Fruit fly (Drosophila melanogaster) whole organism, adult: ENCODE results near the gene RFeSP.

Experiments
- CG11617 ChIP-seq: fragments of 200-800 bp; sonication (Bioruptor generic); optimal IDR thresholded peaks from 2 replicates; lab custom pipeline; 2017; ENCODE audit warnings: mild to moderate bottlenecking, missing biosample characterization, missing genetic modification reagents, missing genetic modification characterization
- CG12768 ChIP-seq: fragments of 200-800 bp; sonication (Bioruptor generic); optimal IDR thresholded peaks from 2 replicates; lab custom pipeline; 2017; ENCODE audit warnings: missing biosample characterization, missing genetic modification characterization, mild to moderate bottlenecking, moderate library complexity, missing genetic modification reagents
- CG14711 ChIP-seq: fragments of 200-800 bp; sonication (Bioruptor generic); optimal IDR thresholded peaks from 2 replicates; lab custom pipeline; 2018; ENCODE audit warnings: missing biosample characterization, mild to moderate bottlenecking, missing genetic modification characterization, moderate library complexity
- CG1620 ChIP-seq: fragments of 200-800 bp; sonication (Bioruptor generic); optimal IDR thresholded peaks from 2 replicates; lab custom pipeline; 2016; ENCODE audit warnings: missing biosample characterization, missing genetic modification characterization
- CG33017 ChIP-seq: fragments of 200-800 bp; sonication (Bioruptor generic); optimal IDR thresholded peaks from 2 replicates; lab custom pipeline; 2018; ENCODE audit warnings: missing biosample characterization, mild to moderate bottlenecking, missing genetic modification characterization, moderate library complexity
- CG5204 ChIP-seq: fragments of 200-800 bp; sonication (Bioruptor generic); optimal IDR thresholded peaks from 2 replicates; lab custom pipeline; 2016; ENCODE audit warnings: missing biosample characterization, missing genetic modification characterization
- CG7045 ChIP-seq: fragments of 200-800 bp; sonication (Bioruptor generic); optimal IDR thresholded peaks from 2 replicates; lab custom pipeline; 2017; ENCODE audit warnings: missing biosample characterization, mild to moderate bottlenecking, missing genetic modification characterization
- CG7101 ChIP-seq: fragments of 200-800 bp; sonication (Bioruptor generic); optimal IDR thresholded peaks from 2 replicates; lab custom pipeline; 2018; ENCODE audit warnings: missing biosample characterization, mild to moderate bottlenecking, missing genetic modification characterization, moderate library complexity
- Clk ChIP-seq: fragments of 200-800 bp; sonication (Bioruptor generic); optimal IDR thresholded peaks from 2 replicates; lab custom pipeline; 2017; ENCODE audit warnings: missing biosample characterization, missing genetic modification characterization
- Crg-1 ChIP-seq: fragments of 200-800 bp; sonication (Bioruptor generic); optimal IDR thresholded peaks from 2 replicates; lab custom pipeline; 2016; ENCODE audit warnings: missing biosample characterization, missing genetic modification characterization
- Hr96 ChIP-seq: fragments of 200-800 bp; sonication (Bioruptor generic); optimal IDR thresholded peaks from 2 replicates; lab custom pipeline; 2016; ENCODE audit warnings: missing biosample characterization, missing genetic modification characterization
- Mnt ChIP-seq: fragments of 200-800 bp; sonication (Bioruptor generic); optimal IDR thresholded peaks from 2 replicates; lab custom pipeline; 2016; ENCODE audit warnings: missing biosample characterization, mild to moderate bottlenecking, missing genetic modification characterization
- bab1 ChIP-seq: fragments of 200-800 bp; sonication (Bioruptor generic); optimal IDR thresholded peaks from 3 replicates; lab custom pipeline; 2019; ENCODE audit warnings: missing biosample characterization, mild to moderate bottlenecking, missing genetic modification characterization, moderate library complexity
- cic ChIP-seq: fragments of 200-800 bp; sonication (Bioruptor generic); optimal IDR thresholded peaks from 2 replicates; lab custom pipeline; 2017; ENCODE audit warnings: missing biosample characterization, mild to moderate bottlenecking, missing genetic modification characterization, moderate library complexity
- cnc ChIP-seq, 2 experiments: fragments of >200 bp; optimal IDR thresholded peaks; 2 replicates each; lab custom pipeline; 2017
- kay ChIP-seq: fragments of 200-800 bp; sonication (Bioruptor generic); peaks from one replicate; lab custom pipeline; 2016; ENCODE audit warnings: missing biosample characterization, missing genetic modification characterization, borderline replicate concordance
- ovo ChIP-seq: fragments of 200-800 bp; sonication (Bioruptor generic); optimal IDR thresholded peaks from 2 replicates; lab custom pipeline; 2016; ENCODE audit warnings: missing biosample characterization, missing genetic modification characterization
- pad ChIP-seq: fragments of 200-800 bp; sonication (Bioruptor generic); optimal IDR thresholded peaks from 3 replicates; lab custom pipeline; 2017; ENCODE audit warnings: missing biosample characterization, missing genetic modification characterization, mild to moderate bottlenecking, moderate library complexity, missing genetic modification reagents
- tj ChIP-seq: fragments of 200-800 bp; sonication (Bioruptor generic); optimal IDR thresholded peaks from 3 replicates; lab custom pipeline; 2017; ENCODE audit warnings: missing biosample characterization, mild to moderate bottlenecking, missing genetic modification characterization, moderate library complexity
- toe ChIP-seq: fragments of 200-800 bp; sonication (Bioruptor generic); optimal IDR thresholded peaks from 2 replicates; lab custom pipeline; 2016; ENCODE audit warnings: missing biosample characterization, missing genetic modification characterization

Gene RFeSP

dm6 chr2L:1637832-1638649, 24.1 kb upstream of the RFeSP start:
- TF ChIP-seq Hr96, result no peak
- no peak for TF ChIP-seq CG1620 (GFP tag; lab: Kevin White, UChicago)
- no peak for TF ChIP-seq CG11617 (GFP tag; lab: Kevin White, UChicago)
- no peak for TF ChIP-seq CG12768 (GFP tag; lab: Kevin White, UChicago)
- no peak for TF ChIP-seq toe
- no peak for TF ChIP-seq CG7045
- TF ChIP-seq ovo (GFP tag; lab: Kevin White, UChicago), result no peak

- TF ChIP-seq pad (GFP tag; lab: Kevin White, UChicago), result no peak
- no peak for TF ChIP-seq cnc (optimal IDR thresholded peaks at IDR 0.05; lab: Kevin White, UChicago)
- no peak for TF ChIP-seq CG33017 (tag; lab: Kevin White, UChicago)
- no peak for TF ChIP-seq toe
- TF ChIP-seq CG5204 (GFP tag; lab: Kevin White, UChicago), result no peak
- TF ChIP-seq CG1620 (GFP tag; lab: Kevin White, UChicago), result no peak
- TF ChIP-seq CG12768 (GFP tag; lab: Kevin White, UChicago), result no peak
- no peak for TF ChIP-seq Crg-1
- TF ChIP-seq CG14711 (tag; lab: Kevin White, UChicago), result no peak
- TF ChIP-seq tj (GFP tag; lab: Kevin White, UChicago), result no peak
- TF ChIP-seq CG7101 (tag; lab: Kevin White, UChicago), result no peak
- no peak for TF ChIP-seq bab1
- TF ChIP-seq kay (GFP tag; lab: Kevin White, UChicago), result no peak
- no peak for TF ChIP-seq Mnt (GFP tag; lab: Kevin White, UChicago)
- TF ChIP-seq CG11617 (GFP tag; lab: Kevin White, UChicago), result no peak
- TF ChIP-seq Hr96, result no peak
- no peak for TF ChIP-seq Clk
- TF ChIP-seq CG7045, result no peak
Observed at dm6 chr2L:1637265-1637664, 23.3 kb upstream of the RFeSP start.

- TF ChIP-seq cic (GFP tag; lab: Kevin White, UChicago), result no peak
- no peak for TF ChIP-seq cnc (optimal IDR thresholded peaks at IDR 0.05; lab: Kevin White, UChicago)
- no peak for TF ChIP-seq CG7045
- TF ChIP-seq CG12768 (GFP tag; lab: Kevin White, UChicago), result no peak
- no peak for TF ChIP-seq Clk
- TF ChIP-seq CG11617 (GFP tag; lab: Kevin White, UChicago), result no peak
- TF ChIP-seq bab1, result no peak
- TF ChIP-seq CG5204 (GFP tag; lab: Kevin White, UChicago), result no peak
- TF ChIP-seq kay (GFP tag; lab: Kevin White, UChicago), result no peak
- no peak for TF ChIP-seq CG1620 (GFP tag; lab: Kevin White, UChicago)
- TF ChIP-seq CG7101 (tag; lab: Kevin White, UChicago), result no peak
- no peak for TF ChIP-seq tj (GFP tag; lab: Kevin White, UChicago)
- TF ChIP-seq Mnt (GFP tag; lab: Kevin White, UChicago), result no peak
- no peak for TF ChIP-seq CG14711 (tag; lab: Kevin White, UChicago)
- no peak for TF ChIP-seq Hr96
- no peak for TF ChIP-seq CG33017 (tag; lab: Kevin White, UChicago)
- TF ChIP-seq Crg-1, result no peak
- TF ChIP-seq toe, result no peak
Observed at dm6 chr2L:1636520-1636919, 22.6 kb upstream of the RFeSP start.

- TF ChIP-seq Hr96 (no peak), ovo (GFP tag; lab: Kevin White, UChicago) (no peak), Clk (no peak), CG11617 (GFP tag; lab: Kevin White, UChicago) (no peak), tj (GFP tag; lab: Kevin White, UChicago) (no peak), CG5204 (GFP tag; lab: Kevin White, UChicago) (no peak), CG7101 (tag; lab: Kevin White, UChicago) (no peak), Crg-1 (no peak), CG12768 (GFP tag; lab: Kevin White, UChicago) (no peak), CG33017 (tag; lab: Kevin White, UChicago) (no peak), CG7045 (no peak), kay (GFP tag; lab: Kevin White, UChicago) (no peak), pad (GFP tag; lab: Kevin White, UChicago) (no peak), bab1 (no peak), cic (GFP tag; lab: Kevin White, UChicago) (no peak), cnc (optimal IDR thresholded peaks at IDR 0.05; lab: Kevin White, UChicago) (no peak), toe (no peak), Mnt (GFP tag; lab: Kevin White, UChicago) (no peak), CG14711 (tag; lab: Kevin White, UChicago) (no peak), CG1620 (GFP tag; lab: Kevin White, UChicago) (no peak)
Observed at dm6 chr2L:1634099-1634856, 20.3 kb upstream of the RFeSP start.

- TF ChIP-seq CG7101 (tag; lab: Kevin White, UChicago) (no peak), CG5204 (GFP tag; lab: Kevin White, UChicago) (no peak), kay (GFP tag; lab: Kevin White, UChicago) (no peak)
Observed at dm6 chr2L:1633397-1633796, 19.4 kb upstream of the RFeSP start.

dm6 chr2L:1632730-1633172, 18.8 kb upstream of the RFeSP start:
- TF ChIP-seq Mnt (GFP tag; lab: Kevin White, UChicago), result no peak
- no peak for TF ChIP-seq ovo (GFP tag; lab: Kevin White, UChicago)
- no peak for TF ChIP-seq cnc (optimal IDR thresholded peaks at IDR 0.05; lab: Kevin White, UChicago)
- TF ChIP-seq CG33017 (tag; lab: Kevin White, UChicago), result no peak
- no peak for TF ChIP-seq CG1620 (GFP tag; lab: Kevin White, UChicago)
- no peak for TF ChIP-seq Hr96
- no peak for TF ChIP-seq toe
- TF ChIP-seq tj (GFP tag; lab: Kevin White, UChicago), result no peak
- TF ChIP-seq CG7045, result no peak
- TF ChIP-seq CG5204 (GFP tag; lab: Kevin White, UChicago), result no peak
- no peak for TF ChIP-seq Clk
- TF ChIP-seq CG14711 (tag; lab: Kevin White, UChicago), result no peak
- TF ChIP-seq kay (GFP tag; lab: Kevin White, UChicago), result no peak
- TF ChIP-seq CG12768 (GFP tag; lab: Kevin White, UChicago), result no peak
- TF ChIP-seq cic (GFP tag; lab: Kevin White, UChicago), result no peak
- no peak for TF ChIP-seq CG7101 (tag; lab: Kevin White, UChicago)
- TF ChIP-seq Crg-1, result no peak
